Worm (Caenorhabditis elegans): Measurements from ENCODE around the gene tag-131.

ce11 chrIII:4300989-4301498 is 16.5 kb upstream of the tag-131 start, which contains the start of gene R10E4.11:
- no peak for TF ChIP-seq ztf-4 (tag; optimal IDR thresholded peaks at IDR 0.05)
- no peak for TF ChIP-seq lin-13 (GFP tag; optimal IDR thresholded peaks at IDR 0.05)
- no peak for TF ChIP-seq snpc-4 (tag; optimal IDR thresholded peaks at IDR 0.05)
